Worm (Caenorhabditis elegans) whole organism, L2 larva: ENCODE measurements around the gene ain-1.

Experiments used
- alr-1 ChIP-seq: fragments of 150-350 bp; optimal IDR thresholded peaks from 2 replicates; lab custom pipeline; 2014; ENCODE audit warnings: missing biosample characterization, missing genetic modification characterization
- nhr-6 ChIP-seq: fragments of 150-350 bp; optimal IDR thresholded peaks from 2 replicates; lab custom pipeline; 2014; ENCODE audit warnings: missing biosample characterization, missing genetic modification characterization
- unc-39 ChIP-seq: fragments of 150-350 bp; optimal IDR thresholded peaks from 2 replicates; lab custom pipeline; 2014; ENCODE audit warnings: missing biosample characterization, missing genetic modification characterization
- unc-62 ChIP-seq: fragments of 150-350 bp; optimal IDR thresholded peaks from 2 replicates; lab custom pipeline; 2014; ENCODE audit warnings: missing biosample characterization, missing genetic modification reagents, missing genetic modification characterization
- zag-1 ChIP-seq: fragments of 150-350 bp; optimal IDR thresholded peaks from 2 replicates; lab custom pipeline; 2014; ENCODE audit warnings: missing biosample characterization, missing genetic modification characterization
- ztf-11 ChIP-seq: sonication (generic microtip); optimal IDR thresholded peaks from 2 replicates; lab custom pipeline; 2017; ENCODE audit warnings: missing biosample characterization, missing genetic modification characterization

DNA sequence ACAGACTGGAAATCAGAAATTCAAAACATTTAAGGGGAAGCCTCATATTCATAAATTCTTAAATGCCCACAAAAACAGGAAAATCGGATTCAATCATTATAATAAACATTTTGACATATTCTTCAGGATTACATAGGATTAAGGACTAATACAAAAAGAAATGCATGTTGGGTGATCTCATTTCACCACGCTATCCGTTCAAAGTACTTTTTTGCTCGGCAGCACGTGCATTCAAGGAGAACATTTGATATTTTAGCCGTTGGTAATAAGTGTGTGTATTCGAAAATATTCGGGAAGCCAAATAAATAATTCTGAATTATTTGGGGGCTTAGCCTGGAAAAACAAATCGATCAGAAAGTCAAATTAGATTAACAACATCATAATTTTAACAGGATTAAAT lies 37.3 kb downstream of the ain-1 start:
- TF ChIP-seq unc-62 (GFP tag; lab: Kevin White, UChicago) (no peak), unc-39 (tag; lab: Kevin White, UChicago) (no peak), nhr-6 (tag; lab: Kevin White, UChicago) (no peak), zag-1 (tag; lab: Kevin White, UChicago) (no peak), alr-1 (no peak), ztf-11 (tag; lab: Kevin White, UChicago) (no peak)
